Worm (Caenorhabditis elegans) whole organism, L3 larva: ENCODE data around the gene H34I24.2.
A peak's percentile ranks its signal among the peaks of the same experiment; 100 is the strongest.
"Not testable (repeated sequence)": the region's sequence is repeated elsewhere in the genome, so short reads cannot be mapped to it uniquely, and the experiment has no call there.

Experiments used
- R02D3.7 ChIP-seq: fragments of 150-350 bp; optimal IDR thresholded peaks from 2 replicates; lab custom pipeline; 2014; ENCODE audit warnings: missing biosample characterization, missing genetic modification characterization
- ama-1 ChIP-seq: fragments of 150-350 bp; optimal IDR thresholded peaks from 2 replicates; lab custom pipeline; 2018
- ceh-16 ChIP-seq: sonication (generic microtip); optimal IDR thresholded peaks from 2 replicates; lab custom pipeline; 2017; ENCODE audit warnings: missing biosample characterization, missing genetic modification characterization
- ceh-28 ChIP-seq: fragments of 150-350 bp; optimal IDR thresholded peaks from 2 replicates; lab custom pipeline; 2014; ENCODE audit warnings: missing biosample characterization, missing genetic modification reagents, missing genetic modification characterization
- ceh-82 ChIP-seq: fragments of 150-350 bp; optimal IDR thresholded peaks from 2 replicates; lab custom pipeline; 2014; ENCODE audit warnings: missing biosample characterization, missing genetic modification characterization
- daf-12 ChIP-seq: fragments of 150-350 bp; optimal IDR thresholded peaks from 2 replicates; lab custom pipeline; 2014; ENCODE audit warnings: missing biosample characterization, missing genetic modification reagents, missing genetic modification characterization
- egl-27 ChIP-seq: sonication (generic microtip); optimal IDR thresholded peaks from 4 replicates; lab custom pipeline; 2017; ENCODE audit warnings: missing biosample characterization, missing genetic modification reagents, missing genetic modification characterization
- egl-5 ChIP-seq: fragments of 150-350 bp; optimal IDR thresholded peaks from 2 replicates; lab custom pipeline; 2017; ENCODE audit warnings: missing biosample characterization, missing genetic modification reagents, missing genetic modification characterization, inconsistent platforms
- elt-1 ChIP-seq: fragments of 150-350 bp; optimal IDR thresholded peaks from 2 replicates; lab custom pipeline; 2014; ENCODE audit warnings: missing biosample characterization, missing genetic modification characterization
- elt-2 ChIP-seq: sonication (generic microtip); optimal IDR thresholded peaks from 2 replicates; lab custom pipeline; 2016; ENCODE audit warnings: missing genetic modification reagents, mild to moderate bottlenecking, missing genetic modification characterization, missing compliant biosample characterization
- elt-3 ChIP-seq, 3 experiments: fragments of 150-350 bp in 1 of 3; sonication (generic microtip) in 2 of 3; optimal IDR thresholded peaks; 2 replicates in 2 of 3; 4 replicates in 1 of 3; lab custom pipeline; 2014 to 2017; ENCODE audit warnings: missing biosample characterization in 3 of 3, missing genetic modification characterization in 3 of 3
- eor-1 ChIP-seq, 2 experiments: fragments of 150-350 bp; optimal IDR thresholded peaks; 2 replicates each; lab custom pipeline; 2014 to 2018; ENCODE audit warnings: missing biosample characterization in 2 of 2, missing genetic modification characterization in 2 of 2
- fkh-2 ChIP-seq: fragments of 150-350 bp; optimal IDR thresholded peaks from 2 replicates; lab custom pipeline; 2014; ENCODE audit warnings: missing biosample characterization, missing genetic modification reagents, missing genetic modification characterization
- hmg-11 ChIP-seq: sonication (generic microtip); optimal IDR thresholded peaks from 2 replicates; lab custom pipeline; 2016; ENCODE audit warnings: missing genetic modification characterization, missing compliant biosample characterization
- jun-1 ChIP-seq: fragments of 150-350 bp; optimal IDR thresholded peaks from 2 replicates; lab custom pipeline; 2014; ENCODE audit warnings: missing biosample characterization, missing genetic modification reagents, missing genetic modification characterization
- lin-15B ChIP-seq: fragments of 150-350 bp; optimal IDR thresholded peaks from 2 replicates; lab custom pipeline; 2014; ENCODE audit warnings: missing biosample characterization, missing genetic modification characterization
- lsy-12 ChIP-seq: sonication (generic microtip); optimal IDR thresholded peaks from 2 replicates; lab custom pipeline; 2016; ENCODE audit warnings: mild to moderate bottlenecking, missing genetic modification characterization, missing compliant biosample characterization
- mdl-1 ChIP-seq: fragments of 150-350 bp; optimal IDR thresholded peaks from 2 replicates; lab custom pipeline; 2014; ENCODE audit warnings: missing biosample characterization, missing genetic modification characterization
- mml-1 ChIP-seq: fragments of 150-350 bp; sonication (generic microtip); optimal IDR thresholded peaks from 3 replicates; lab custom pipeline; 2014; ENCODE audit warnings: missing biosample characterization, missing genetic modification characterization
- nfya-1 ChIP-seq: sonication (generic microtip); optimal IDR thresholded peaks from 2 replicates; lab custom pipeline; 2017; ENCODE audit warnings: missing genetic modification characterization, mild to moderate bottlenecking, missing compliant biosample characterization, antibody characterized with exemption, moderate library complexity; ENCODE audit not compliant: insufficient read depth
- nhr-12 ChIP-seq: fragments of 150-350 bp; optimal IDR thresholded peaks from 2 replicates; lab custom pipeline; 2014; ENCODE audit warnings: missing biosample characterization, missing genetic modification characterization
- nhr-23 ChIP-seq: fragments of 150-350 bp; optimal IDR thresholded peaks from 2 replicates; lab custom pipeline; 2014; ENCODE audit warnings: missing biosample characterization, missing genetic modification reagents, missing genetic modification characterization
- nhr-25 ChIP-seq: sonication (generic microtip); optimal IDR thresholded peaks from 2 replicates; lab custom pipeline; 2017; ENCODE audit warnings: missing biosample characterization, missing genetic modification characterization
- nhr-28 ChIP-seq: fragments of 150-350 bp; optimal IDR thresholded peaks from 2 replicates; lab custom pipeline; 2014; ENCODE audit warnings: missing biosample characterization, missing genetic modification characterization
- nhr-43 ChIP-seq: sonication (generic microtip); optimal IDR thresholded peaks from 2 replicates; lab custom pipeline; 2016; ENCODE audit warnings: mild to moderate bottlenecking, missing genetic modification characterization, missing compliant biosample characterization; ENCODE audit not compliant: poor library complexity, severe bottlenecking
- nhr-67 ChIP-seq: fragments of 150-350 bp; optimal IDR thresholded peaks from 2 replicates; lab custom pipeline; 2014; ENCODE audit warnings: missing biosample characterization, missing genetic modification characterization
- nhr-76 ChIP-seq: fragments of 150-350 bp; sonication (generic microtip); optimal IDR thresholded peaks from 5 replicates; lab custom pipeline; 2014; ENCODE audit warnings: missing biosample characterization, missing genetic modification characterization
- pha-4 ChIP-seq: fragments of 150-350 bp; optimal IDR thresholded peaks from 2 replicates; lab custom pipeline; 2014; ENCODE audit warnings: missing biosample characterization, missing genetic modification reagents, missing genetic modification characterization
- pqm-1 ChIP-seq: fragments of 150-350 bp; optimal IDR thresholded peaks from 2 replicates; lab custom pipeline; 2017; ENCODE audit warnings: missing biosample characterization, missing genetic modification characterization, inconsistent platforms
- skn-1 ChIP-seq: fragments of 150-350 bp; optimal IDR thresholded peaks from 2 replicates; lab custom pipeline; 2014; ENCODE audit warnings: missing biosample characterization, missing genetic modification characterization
- snpc-4 ChIP-seq: fragments of 150-350 bp; optimal IDR thresholded peaks from 2 replicates; lab custom pipeline; 2014; ENCODE audit warnings: missing biosample characterization, missing genetic modification characterization
- tbx-2 ChIP-seq: sonication (generic microtip); optimal IDR thresholded peaks from 2 replicates; lab custom pipeline; 2016; ENCODE audit warnings: mild to moderate bottlenecking, missing genetic modification characterization, missing compliant biosample characterization
- unc-39 ChIP-seq: sonication (generic microtip); optimal IDR thresholded peaks from 4 replicates; lab custom pipeline; 2017; ENCODE audit warnings: missing biosample characterization, missing genetic modification characterization
- unc-62 ChIP-seq: fragments of 150-350 bp; sonication (generic microtip); optimal IDR thresholded peaks from 4 replicates; lab custom pipeline; 2014; ENCODE audit warnings: missing biosample characterization, missing genetic modification reagents, missing genetic modification characterization
- zag-1 ChIP-seq: fragments of 150-350 bp; optimal IDR thresholded peaks from 2 replicates; lab custom pipeline; 2014; ENCODE audit warnings: missing biosample characterization, missing genetic modification characterization

H34I24.2 gene

DNA sequence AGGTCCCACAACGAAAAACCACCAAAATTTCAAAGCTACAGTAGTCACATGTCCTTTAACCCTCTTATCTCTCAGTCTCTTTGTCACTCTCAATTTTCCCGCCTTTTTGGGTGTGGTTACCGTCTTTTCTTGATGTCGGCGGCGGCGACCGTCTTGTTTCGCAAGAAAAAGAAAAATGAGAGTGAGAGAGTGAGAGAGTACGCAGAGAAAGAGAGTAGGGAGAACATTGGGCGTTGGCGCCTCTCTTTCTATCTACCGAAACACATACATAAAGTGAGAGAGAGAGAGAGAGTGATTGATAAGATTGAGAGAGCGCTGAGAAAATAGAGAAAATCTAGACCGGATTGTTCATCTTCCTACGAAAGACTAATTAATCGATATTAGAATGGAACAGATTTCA is 34.1 kb downstream of the H34I24.2 start:
- TF ChIP-seq nhr-23 (peak; percentile 91), snpc-4 (tag; lab: Kevin White, UChicago) (peak; percentile 29), mdl-1 (peak; percentile 50), pha-4 (tag; lab: Kevin White, UChicago) (peak; percentile 60), elt-1 (tag; lab: Kevin White, UChicago) (peak; percentile 44), lin-15B (tag; lab: Kevin White, UChicago) (peak; percentile 15), eor-1 (tag; optimal IDR thresholded peaks at IDR 0.05; lab: Kevin White, UChicago) (no peak), nhr-25 (tag; lab: Kevin White, UChicago) (peak; percentile 87), hmg-11 (peak; percentile 55), pqm-1 (tag; lab: Kevin White, UChicago) (peak; percentile 59), daf-12 (tag; lab: Kevin White, UChicago) (no peak), tbx-2 (tag; lab: Kevin White, UChicago) (peak; percentile 39), lsy-12 (tag; lab: Kevin White, UChicago) (peak; percentile 67), nhr-43 (peak; percentile 81), elt-3 (tag; optimal IDR thresholded peaks at IDR 0.05; lab: Kevin White, UChicago) (peak; percentile 1 to 92 (median 38)), egl-27 (tag; lab: Kevin White, UChicago) (peak; percentile 43), nhr-76 (tag; lab: Kevin White, UChicago) (no peak), jun-1 (peak; percentile 22), nhr-67 (tag; lab: Kevin White, UChicago) (no peak), nfya-1 (peak; percentile 72), R02D3.7 (tag; lab: Kevin White, UChicago) (peak; percentile 18), unc-62 (peak; percentile 52), unc-39 (no peak), ceh-28 (tag; lab: Kevin White, UChicago) (peak; percentile 84), zag-1 (tag; lab: Kevin White, UChicago) (no peak), fkh-2 (tag; lab: Kevin White, UChicago) (no peak), elt-2 (tag; lab: Kevin White, UChicago) (peak; percentile 91)

DNA sequence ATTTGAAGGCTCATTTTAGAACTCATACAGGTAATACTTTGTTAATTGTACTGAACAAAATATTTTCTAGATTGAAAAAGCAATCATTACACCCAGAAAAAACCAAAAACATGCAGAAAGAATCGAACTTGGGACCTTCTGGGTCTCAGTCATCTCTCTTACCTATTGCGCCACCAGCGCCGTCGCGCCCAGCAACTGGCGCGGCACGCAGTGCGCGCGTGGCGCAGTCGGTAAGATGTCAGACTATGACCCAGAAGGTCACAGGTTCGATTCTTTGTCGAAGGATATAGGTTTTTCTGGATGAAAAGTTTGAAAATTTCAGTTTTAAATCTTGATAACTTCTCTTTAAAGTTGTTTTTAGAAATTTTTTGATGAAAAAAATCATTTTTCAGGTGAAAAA is 37.9 kb downstream of the H34I24.2 start:
- TF ChIP-seq R02D3.7 (tag; lab: Kevin White, UChicago): no peak
- TF ChIP-seq nhr-12: no peak
- no peak for TF ChIP-seq skn-1 (tag; lab: Kevin White, UChicago)
- TF ChIP-seq lin-15B (tag; lab: Kevin White, UChicago): no peak
- TF ChIP-seq nhr-28: no peak
- no peak for TF ChIP-seq mml-1 (tag; lab: Kevin White, UChicago)
- TF ChIP-seq snpc-4 (tag; lab: Kevin White, UChicago): no peak
- no peak for TF ChIP-seq pha-4 (tag; lab: Kevin White, UChicago)
- no peak for TF ChIP-seq elt-3 (tag; optimal IDR thresholded peaks at IDR 0.05; lab: Kevin White, UChicago)
- no peak for TF ChIP-seq ama-1 (lab: Kevin White, UChicago)

DNA sequence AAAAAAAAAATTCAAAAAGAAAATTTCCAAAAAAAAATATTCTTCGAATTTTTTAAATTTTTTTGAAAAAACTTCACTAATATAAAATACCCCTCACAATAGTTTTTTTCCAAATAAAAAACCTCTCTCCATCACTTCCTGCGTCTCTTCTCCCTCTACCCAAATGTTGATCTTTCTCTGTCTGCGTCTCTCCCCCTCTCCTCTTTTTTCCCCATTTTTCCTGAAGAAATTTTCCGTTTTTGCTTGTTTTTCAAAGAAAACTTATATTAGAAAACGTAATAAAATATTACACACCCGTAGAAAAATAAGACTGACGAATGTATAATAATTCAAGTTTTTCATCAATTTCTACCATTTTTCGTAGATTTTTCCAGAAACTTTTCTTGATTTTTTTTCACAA is 39.3 kb downstream of the H34I24.2 start:
- TF ChIP-seq hmg-11: peak; percentile 49
- TF ChIP-seq ceh-16: no peak
- peak; percentile 11 for TF ChIP-seq pha-4 (tag; lab: Kevin White, UChicago)
- TF ChIP-seq daf-12 (tag; lab: Kevin White, UChicago): no peak
- no peak for TF ChIP-seq tbx-2 (tag; lab: Kevin White, UChicago)
- TF ChIP-seq lin-15B (tag; lab: Kevin White, UChicago): no peak
- TF ChIP-seq nhr-28: no peak
- TF ChIP-seq elt-3 (tag; optimal IDR thresholded peaks at IDR 0.05; lab: Kevin White, UChicago): no peak
- peak; percentile 8 for TF ChIP-seq nfya-1
- no peak for TF ChIP-seq fkh-2 (tag; lab: Kevin White, UChicago)
- TF ChIP-seq ceh-82 (tag; lab: Kevin White, UChicago): no peak
- TF ChIP-seq nhr-25 (tag; lab: Kevin White, UChicago): no peak
- TF ChIP-seq lsy-12 (tag; lab: Kevin White, UChicago): no peak
- TF ChIP-seq mml-1 (tag; lab: Kevin White, UChicago): no peak
- TF ChIP-seq zag-1 (tag; lab: Kevin White, UChicago): no peak

DNA sequence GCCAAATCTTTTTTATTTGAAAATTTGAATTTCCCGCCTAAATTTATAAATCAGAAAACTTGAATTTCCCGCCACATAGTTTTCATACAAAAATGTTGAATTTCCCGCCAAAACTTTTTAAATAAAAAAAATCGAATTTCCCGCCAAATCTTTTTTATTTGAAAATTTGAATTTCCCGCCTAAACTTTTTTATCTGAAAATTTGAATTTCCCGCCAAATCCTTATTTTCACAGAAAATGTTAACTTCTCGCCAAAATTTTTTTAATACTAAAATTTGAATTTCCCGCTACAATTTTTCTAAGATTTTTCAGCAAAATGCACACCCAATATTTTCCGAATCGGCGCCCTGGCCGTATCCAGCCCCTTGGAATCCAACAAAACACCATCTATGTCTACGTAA is 40.1 kb downstream of the H34I24.2 start, which contains the start of gene F56F11.2:
TSS of gene F56F11.2 (plus strand) at position 301 of the 400 bp plus-strand sequence.
- not testable (repeated sequence) for TF ChIP-seq ceh-16; egl-5 (tag; lab: Kevin White, UChicago); unc-39
